Fruit fly (Drosophila melanogaster) S2 (cell line): ENCODE results near the gene LSm7.

Experiments
- CG8478 ChIP-seq: fragments of >200 bp; optimal IDR thresholded peaks from 2 replicates; lab custom pipeline; 2018
- CTCF ChIP-seq, 2 experiments: fragments of >200 bp; optimal IDR thresholded peaks; 2 replicates each; lab custom pipeline; 2018

Gene LSm7

DNA sequence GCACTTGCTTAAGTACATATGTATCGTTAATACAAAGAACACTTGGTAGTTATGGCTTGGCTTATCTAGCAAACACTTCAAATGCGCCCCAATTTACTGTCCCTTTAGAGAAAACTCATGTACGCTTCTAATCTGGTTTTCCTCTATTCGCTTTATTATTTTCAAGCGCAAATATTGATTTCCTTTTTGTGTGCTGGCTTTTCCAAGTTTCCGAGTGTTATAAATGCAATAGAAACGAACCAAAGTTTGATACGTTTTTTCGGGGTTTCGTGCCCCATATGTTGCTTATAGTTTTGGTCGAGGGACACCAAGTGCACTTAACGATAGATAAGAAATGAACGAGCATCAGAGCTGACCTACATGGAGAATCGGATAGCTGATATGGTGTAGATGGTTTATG is 29.0 kb downstream of the LSm7 start:
- TF ChIP-seq CTCF (optimal IDR thresholded peaks at IDR 0.05; lab: Kevin White, UChicago) (no peak), CG8478 (lab: Kevin White, UChicago) (no peak)

DNA sequence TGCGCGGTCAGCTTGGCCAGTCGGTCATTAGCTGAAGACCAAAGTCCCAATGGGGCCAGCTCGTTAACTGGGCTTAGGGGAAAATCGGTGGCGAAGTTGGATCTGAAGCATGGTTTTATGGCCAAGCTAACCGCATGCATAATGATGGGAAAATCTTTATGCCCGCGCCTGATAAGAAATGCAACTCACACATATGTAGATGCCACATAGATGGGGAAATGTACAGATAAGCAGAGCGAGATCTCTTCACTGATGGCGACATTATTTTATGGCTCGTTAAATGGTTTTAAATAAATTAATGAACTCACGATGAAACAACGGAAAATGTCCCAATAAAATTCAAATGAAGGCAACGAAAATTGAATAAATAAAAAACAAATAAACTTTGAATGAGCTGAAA is 31.0 kb downstream of the LSm7 start:
- no peak for TF ChIP-seq CG8478 (lab: Kevin White, UChicago)
- TF ChIP-seq CTCF (optimal IDR thresholded peaks at IDR 0.05; lab: Kevin White, UChicago) = no peak

DNA sequence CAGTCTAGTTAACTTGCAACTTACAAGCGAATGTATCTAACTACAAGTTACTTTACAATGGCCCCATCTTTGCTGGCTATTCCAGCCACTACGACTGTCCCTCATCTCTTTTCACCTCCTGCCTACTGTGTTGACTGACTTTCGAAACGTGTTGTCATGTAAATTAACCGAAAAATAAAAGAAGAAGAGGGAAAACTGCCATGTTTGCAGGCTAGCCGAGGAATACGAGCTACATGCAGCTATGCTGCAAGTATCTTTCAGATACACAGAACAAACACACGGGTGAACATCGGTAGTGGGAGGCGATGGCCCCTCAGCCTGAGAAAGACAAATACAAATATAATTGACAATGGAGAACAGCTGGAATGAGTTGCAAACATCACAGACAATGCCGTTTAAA is 32.2 kb downstream of the LSm7 start:
- no peak for TF ChIP-seq CG8478 (lab: Kevin White, UChicago)
- TF ChIP-seq CTCF (optimal IDR thresholded peaks at IDR 0.05; lab: Kevin White, UChicago) = no peak

DNA sequence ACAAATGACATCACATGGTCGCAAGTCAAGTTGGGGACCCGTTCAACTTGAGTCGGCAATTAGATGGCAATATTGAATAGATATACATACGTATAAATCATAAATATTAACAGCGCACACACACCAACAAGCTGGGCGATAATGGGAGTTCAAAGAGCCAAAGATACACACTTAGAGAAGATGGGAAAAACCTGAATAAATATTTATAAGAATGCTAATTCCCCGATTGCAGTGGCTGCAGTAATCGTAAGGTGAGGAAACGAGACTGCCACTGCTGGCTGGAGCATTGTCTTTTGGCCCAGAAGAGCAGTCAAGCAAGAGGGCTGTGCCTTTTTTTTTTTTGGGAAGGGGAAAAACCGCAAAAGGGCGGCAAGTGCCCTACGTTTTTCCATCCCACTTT is 32.7 kb downstream of the LSm7 start:
- TF ChIP-seq CTCF (optimal IDR thresholded peaks at IDR 0.05; lab: Kevin White, UChicago) (no peak), CG8478 (lab: Kevin White, UChicago) (no peak)

DNA sequence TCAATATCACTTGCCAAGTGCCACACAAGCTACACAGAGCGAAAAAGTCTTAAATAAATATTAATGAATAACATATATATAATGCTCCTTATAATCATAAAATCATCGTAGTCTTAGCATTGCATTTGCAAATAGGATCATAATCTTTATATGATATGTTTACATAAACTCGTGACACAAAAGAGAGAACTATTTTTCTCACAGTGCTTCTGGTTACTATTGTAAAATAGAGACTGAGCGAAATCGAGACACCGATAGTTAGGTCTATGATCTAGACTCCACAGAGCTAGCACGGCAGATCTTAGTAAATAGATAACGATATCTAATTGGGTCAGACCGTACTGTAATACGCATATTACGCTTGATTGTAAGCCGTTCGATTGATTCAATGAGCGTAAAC is 33.2 kb downstream of the LSm7 start:
- TF ChIP-seq CTCF (optimal IDR thresholded peaks at IDR 0.05; lab: Kevin White, UChicago) = no peak

DNA sequence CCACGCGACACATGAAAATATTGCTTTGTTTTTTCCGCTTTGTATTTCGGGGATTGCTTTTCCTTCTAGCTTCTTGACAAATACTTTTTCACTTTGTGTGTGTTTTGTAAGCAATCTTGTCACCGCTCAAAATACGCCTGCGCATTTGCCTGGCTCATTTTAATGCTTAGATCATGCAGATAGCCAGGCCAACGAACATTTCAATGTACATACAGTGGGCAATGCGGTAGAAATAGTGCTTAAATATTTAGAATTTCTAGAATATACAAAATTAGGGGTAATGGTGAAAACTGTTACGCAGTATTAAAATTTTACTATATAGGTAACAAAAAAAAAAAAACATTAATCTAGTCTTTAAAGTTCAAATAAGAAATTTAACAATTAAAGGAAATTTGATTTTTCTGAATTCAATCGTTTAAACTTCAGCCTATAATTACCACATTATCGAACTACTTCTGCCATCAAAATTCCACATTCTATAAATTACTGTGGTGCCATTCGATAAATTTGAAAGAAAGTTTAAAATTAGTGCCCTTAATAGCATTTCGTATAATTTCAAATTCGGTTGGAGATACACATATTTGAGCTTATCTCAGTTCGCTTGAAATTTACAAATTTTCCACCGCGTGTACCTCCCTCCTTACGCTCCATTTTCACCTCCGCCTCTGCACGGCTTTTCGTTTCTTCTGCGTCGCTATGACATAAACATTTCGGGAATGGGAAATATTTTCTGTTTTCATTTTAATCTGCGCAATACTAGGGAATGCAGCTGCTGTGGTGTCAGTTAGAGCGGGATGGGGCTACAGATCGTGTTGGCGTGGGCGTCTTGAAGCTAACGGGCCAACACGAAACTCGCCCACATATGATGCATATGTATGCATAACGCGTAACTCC is 35.8 kb downstream of the LSm7 start:
- TF ChIP-seq CG8478 (lab: Kevin White, UChicago) = no peak
- TF ChIP-seq CTCF (optimal IDR thresholded peaks at IDR 0.05; lab: Kevin White, UChicago) = no peak

DNA sequence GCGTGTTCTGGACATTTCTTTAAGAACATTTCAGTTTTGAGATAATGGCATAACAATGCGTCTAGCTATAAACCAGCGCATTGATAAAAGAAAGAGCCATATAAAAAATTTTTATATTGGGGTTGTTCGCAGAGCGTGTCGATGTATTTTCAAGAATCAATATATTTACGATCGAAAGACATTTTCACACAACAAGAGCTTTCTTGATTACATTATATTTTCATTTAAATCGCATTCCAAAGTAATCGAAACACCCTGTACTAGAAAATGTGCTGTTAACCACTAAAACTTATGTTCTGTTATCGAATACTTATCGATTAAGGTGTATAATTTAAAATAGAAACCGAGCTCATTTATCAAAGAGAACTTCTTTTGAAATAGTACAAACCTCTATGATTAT is 39.1 kb downstream of the LSm7 start:
- TF ChIP-seq CG8478 (lab: Kevin White, UChicago) = no peak
- no peak for TF ChIP-seq CTCF (optimal IDR thresholded peaks at IDR 0.05; lab: Kevin White, UChicago)

DNA sequence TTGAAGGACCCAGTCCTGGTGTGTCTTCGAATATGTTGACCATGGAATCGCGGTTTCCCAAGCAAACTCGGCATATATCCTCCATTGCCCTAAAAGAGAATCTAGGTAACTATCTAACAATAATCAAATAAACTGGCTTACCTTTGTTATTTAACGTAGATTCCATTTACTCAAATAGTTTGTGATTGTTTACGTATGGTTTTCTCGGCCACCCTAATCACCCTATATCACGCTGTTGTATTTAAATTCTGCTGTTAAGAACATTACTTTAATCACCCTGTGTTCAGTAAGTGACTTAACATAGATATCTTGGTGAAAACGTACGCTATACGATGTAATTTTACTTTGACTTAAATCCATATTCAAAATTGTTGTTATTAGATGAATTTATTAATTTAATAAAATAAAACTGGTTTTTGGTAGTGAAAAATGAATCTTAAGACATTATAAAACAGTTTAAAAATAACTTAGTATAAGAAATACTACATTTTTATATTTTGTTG is 39.8 kb downstream of the LSm7 start:
- TF ChIP-seq CG8478 (lab: Kevin White, UChicago) = no peak
- no peak for TF ChIP-seq CTCF (optimal IDR thresholded peaks at IDR 0.05; lab: Kevin White, UChicago)
